Fruit fly (Drosophila melanogaster) whole organism, embryonic: ENCODE data around the gene CG31777.

Source experiments
- CG15011 ChIP-seq: fragments of 200-800 bp; sonication (Bioruptor generic); optimal IDR thresholded peaks from 3 replicates; lab custom pipeline; 2018; ENCODE audit warnings: missing biosample characterization, mild to moderate bottlenecking, missing genetic modification characterization
- CG18764 ChIP-seq: fragments of 200-800 bp; sonication (Bioruptor generic); optimal IDR thresholded peaks from 3 replicates; lab custom pipeline; 2016; ENCODE audit warnings: missing biosample characterization, missing genetic modification characterization
- Sry-δ ChIP-seq: fragments of 200-800 bp; sonication (Bioruptor generic); optimal IDR thresholded peaks from 2 replicates; lab custom pipeline; 2016; ENCODE audit warnings: missing biosample characterization, missing genetic modification characterization
- kay ChIP-seq: fragments of 200-800 bp; sonication (Bioruptor generic); optimal IDR thresholded peaks from 2 replicates; lab custom pipeline; 2016; ENCODE audit warnings: missing biosample characterization, missing genetic modification characterization

DNA sequence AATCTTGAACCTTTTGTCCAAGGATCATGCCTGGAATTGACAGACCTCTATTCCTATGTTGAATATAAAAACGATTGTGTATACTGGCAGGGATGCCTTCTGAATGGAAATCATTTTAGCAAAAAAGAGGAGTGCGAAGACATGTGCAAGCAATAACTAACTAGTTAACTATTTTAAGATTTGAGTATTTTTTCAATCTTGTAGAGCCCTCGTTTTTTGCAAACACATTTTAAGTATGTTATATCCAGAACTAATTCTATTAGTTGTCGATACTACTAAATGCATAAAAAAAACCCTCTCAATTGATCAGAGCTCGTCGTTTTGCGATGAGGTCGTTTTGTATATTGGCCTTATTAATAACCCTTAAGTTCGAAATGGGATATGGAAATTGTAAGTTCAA lies 6.5 kb downstream of the CG31777 start, which contains the start of gene Sfp24C1:
- TF ChIP-seq kay (no peak), CG18764 (no peak), Sry-δ (no peak), CG15011 (GFP tag; lab: Kevin White, UChicago) (no peak)
